Fruit fly (Drosophila melanogaster) whole organism, prepupa: Measurements from ENCODE around the gene dy.

Experiments used
- CG10631 ChIP-seq: fragments of 200-800 bp; sonication (Bioruptor generic); optimal IDR thresholded peaks from 2 replicates; lab custom pipeline; 2016; ENCODE audit warnings: missing biosample characterization, missing genetic modification characterization
- CG10669 ChIP-seq: fragments of 200-800 bp; sonication (Bioruptor generic); optimal IDR thresholded peaks from 3 replicates; lab custom pipeline; 2018; ENCODE audit warnings: missing biosample characterization, mild to moderate bottlenecking, missing genetic modification characterization, moderate library complexity
- CG11762 ChIP-seq: fragments of 200-800 bp; sonication (Bioruptor generic); optimal IDR thresholded peaks from 3 replicates; lab custom pipeline; 2016; ENCODE audit warnings: missing biosample characterization, missing genetic modification characterization; ENCODE audit not compliant: insufficient read depth
- CG11902 ChIP-seq: fragments of 200-800 bp; sonication (Bioruptor generic); optimal IDR thresholded peaks from 3 replicates; lab custom pipeline; 2016; ENCODE audit warnings: missing biosample characterization, missing genetic modification characterization
- CG15336 ChIP-seq: fragments of 200-800 bp; sonication (Bioruptor generic); IDR thresholded peaks from 2 replicates; pipeline ENCODE4 v1.3.6; 2022; ENCODE audit warnings: missing biosample characterization, missing genetic modification characterization
- CG1621 ChIP-seq: fragments of 200-800 bp; sonication (Bioruptor generic); optimal IDR thresholded peaks from 3 replicates; lab custom pipeline; 2018; ENCODE audit warnings: missing biosample characterization, mild to moderate bottlenecking, missing genetic modification characterization
- CG16779 ChIP-seq: fragments of 200-800 bp; sonication (Bioruptor generic); optimal IDR thresholded peaks from 3 replicates; lab custom pipeline; 2017; ENCODE audit warnings: missing biosample characterization, mild to moderate bottlenecking, missing genetic modification characterization
- CG3032 ChIP-seq: fragments of 200-800 bp; optimal IDR thresholded peaks from 2 replicates; lab custom pipeline; 2019; ENCODE audit warnings: missing biosample characterization, mild to moderate bottlenecking, missing genetic modification characterization, moderate library complexity
- CG31627 ChIP-seq: fragments of 200-800 bp; sonication (Bioruptor generic); optimal IDR thresholded peaks from 3 replicates; lab custom pipeline; 2016; ENCODE audit warnings: missing biosample characterization, missing genetic modification characterization
- CG32006 ChIP-seq: fragments of 200-800 bp; sonication (Bioruptor generic); optimal IDR thresholded peaks from 3 replicates; lab custom pipeline; 2017; ENCODE audit warnings: missing biosample characterization, mild to moderate bottlenecking, missing genetic modification characterization
- CG34406 ChIP-seq: fragments of 200-800 bp; sonication (Bioruptor generic); optimal IDR thresholded peaks from 3 replicates; lab custom pipeline; 2016; ENCODE audit warnings: missing biosample characterization, missing genetic modification characterization
- CG3919 ChIP-seq: fragments of 200-800 bp; sonication (Bioruptor generic); optimal IDR thresholded peaks from 3 replicates; lab custom pipeline; 2016; ENCODE audit warnings: missing biosample characterization, missing genetic modification characterization
- CG4318 ChIP-seq: fragments of 200-800 bp; sonication (Bioruptor generic); optimal IDR thresholded peaks from 3 replicates; lab custom pipeline; 2017; ENCODE audit warnings: missing biosample characterization, mild to moderate bottlenecking, missing genetic modification characterization
- CG6163 ChIP-seq: fragments of 200-800 bp; sonication (Bioruptor generic); IDR thresholded peaks from 3 replicates; pipeline ENCODE4 v1.3.6; 2022; ENCODE audit warnings: missing biosample characterization, missing genetic modification characterization
- CG6792 ChIP-seq: fragments of 200-800 bp; sonication (Bioruptor generic); optimal IDR thresholded peaks from 3 replicates; lab custom pipeline; 2016; ENCODE audit warnings: missing biosample characterization, missing genetic modification characterization
- CG6854 ChIP-seq: fragments of 200-800 bp; sonication (Bioruptor generic); optimal IDR thresholded peaks from 2 replicates; lab custom pipeline; 2017; ENCODE audit warnings: missing biosample characterization, mild to moderate bottlenecking, missing genetic modification characterization
- CG7368 ChIP-seq: fragments of 200-800 bp; sonication (Bioruptor generic); optimal IDR thresholded peaks from 3 replicates; lab custom pipeline; 2016; ENCODE audit warnings: missing biosample characterization, missing genetic modification characterization
- CG8119 ChIP-seq: fragments of 200-800 bp; sonication (Bioruptor generic); IDR thresholded peaks from 3 replicates; pipeline ENCODE4 v1.3.6; 2022; ENCODE audit warnings: missing biosample characterization, missing genetic modification characterization
- CG8319 ChIP-seq: fragments of 200-800 bp; sonication (Bioruptor generic); optimal IDR thresholded peaks from 3 replicates; lab custom pipeline; 2016; ENCODE audit warnings: missing biosample characterization, missing genetic modification characterization
- CG8632 ChIP-seq: fragments of 200-800 bp; sonication (Bioruptor generic); optimal IDR thresholded peaks from 3 replicates; lab custom pipeline; 2016; ENCODE audit warnings: missing biosample characterization, missing genetic modification characterization
- CG9139 ChIP-seq: fragments of 200-800 bp; sonication (Bioruptor generic); optimal IDR thresholded peaks from 3 replicates; lab custom pipeline; 2017; ENCODE audit warnings: missing biosample characterization, mild to moderate bottlenecking, missing genetic modification characterization
- Eip75B ChIP-seq: fragments of 200-800 bp; sonication (Bioruptor generic); optimal IDR thresholded peaks from 3 replicates; lab custom pipeline; 2016; ENCODE audit warnings: missing biosample characterization, missing genetic modification characterization
- Eip78C ChIP-seq: fragments of 200-800 bp; sonication (Bioruptor generic); peaks from one replicate; lab custom pipeline; 2016; ENCODE audit warnings: missing biosample characterization, missing genetic modification characterization
- Eip93F ChIP-seq: fragments of 200-800 bp; sonication (Bioruptor generic); optimal IDR thresholded peaks from 2 replicates; lab custom pipeline; 2016; ENCODE audit warnings: missing biosample characterization, mild to moderate bottlenecking, missing genetic modification characterization
- Ets21C ChIP-seq: fragments of 200-800 bp; sonication (Bioruptor generic); optimal IDR thresholded peaks from 3 replicates; lab custom pipeline; 2016; ENCODE audit warnings: missing biosample characterization, missing genetic modification characterization
- Hr38 ChIP-seq: sonication (Bioruptor generic); optimal IDR thresholded peaks from 2 replicates; lab custom pipeline; 2016; ENCODE audit warnings: missing biosample characterization, missing genetic modification characterization
- Hr39 ChIP-seq: fragments of 200-800 bp; sonication (Bioruptor generic); optimal IDR thresholded peaks from 2 replicates; lab custom pipeline; 2016; ENCODE audit warnings: missing biosample characterization, missing genetic modification characterization
- Lpt ChIP-seq: fragments of 200-800 bp; sonication (Bioruptor generic); optimal IDR thresholded peaks from 3 replicates; lab custom pipeline; 2016; ENCODE audit warnings: missing biosample characterization, missing genetic modification characterization
- Met ChIP-seq: fragments of 200-800 bp; sonication (Bioruptor generic); optimal IDR thresholded peaks from 3 replicates; lab custom pipeline; 2016; ENCODE audit warnings: missing biosample characterization, missing genetic modification characterization
- OdsH ChIP-seq: fragments of 200-800 bp; sonication (Bioruptor generic); optimal IDR thresholded peaks from 3 replicates; lab custom pipeline; 2016; ENCODE audit warnings: missing biosample characterization, missing genetic modification characterization
- Smox ChIP-seq: fragments of 200-800 bp; sonication (Bioruptor generic); optimal IDR thresholded peaks from 3 replicates; lab custom pipeline; 2016; ENCODE audit warnings: missing biosample characterization, missing genetic modification characterization
- Sox102F ChIP-seq: fragments of 200-800 bp; sonication (Bioruptor generic); optimal IDR thresholded peaks from 2 replicates; lab custom pipeline; 2016; ENCODE audit warnings: missing biosample characterization, mild to moderate bottlenecking, missing genetic modification characterization
- Sox15 ChIP-seq: fragments of 200-800 bp; sonication (Bioruptor generic); optimal IDR thresholded peaks from 3 replicates; lab custom pipeline; 2016; ENCODE audit warnings: missing biosample characterization, missing genetic modification characterization
- achi ChIP-seq: fragments of 200-800 bp; sonication (Bioruptor generic); optimal IDR thresholded peaks from 3 replicates; lab custom pipeline; 2016; ENCODE audit warnings: missing biosample characterization, missing genetic modification characterization
- acj6 ChIP-seq: fragments of 200-800 bp; sonication (Bioruptor generic); optimal IDR thresholded peaks from 3 replicates; lab custom pipeline; 2016; ENCODE audit warnings: missing biosample characterization, missing genetic modification characterization
- cyc ChIP-seq: fragments of 200-800 bp; sonication (Bioruptor generic); optimal IDR thresholded peaks from 3 replicates; lab custom pipeline; 2016; ENCODE audit warnings: missing biosample characterization, missing genetic modification characterization
- dac ChIP-seq: fragments of 200-800 bp; sonication (Bioruptor generic); optimal IDR thresholded peaks from 2 replicates; lab custom pipeline; 2017; ENCODE audit warnings: missing biosample characterization, mild to moderate bottlenecking, missing genetic modification characterization
- dsx ChIP-seq: fragments of 200-800 bp; optimal IDR thresholded peaks from 3 replicates; lab custom pipeline; 2019; ENCODE audit warnings: missing biosample characterization, mild to moderate bottlenecking, missing genetic modification characterization, moderate library complexity; ENCODE audit not compliant: poor library complexity, severe bottlenecking
- eg ChIP-seq: fragments of 200-800 bp; sonication (Bioruptor generic); IDR thresholded peaks from 3 replicates; pipeline ENCODE4 v1.3.6; 2022; ENCODE audit warnings: missing biosample characterization, missing genetic modification characterization
- esn ChIP-seq: fragments of 200-800 bp; sonication (Bioruptor generic); optimal IDR thresholded peaks from 2 replicates; lab custom pipeline; 2016; ENCODE audit warnings: missing biosample characterization, mild to moderate bottlenecking, missing genetic modification characterization, moderate library complexity
- fd59A ChIP-seq: fragments of 200-800 bp; sonication (Bioruptor generic); optimal IDR thresholded peaks from 2 replicates; lab custom pipeline; 2017; ENCODE audit warnings: missing biosample characterization, mild to moderate bottlenecking, missing genetic modification characterization, missing genetic modification reagents
- fd85E ChIP-seq: fragments of 200-800 bp; sonication (Bioruptor generic); optimal IDR thresholded peaks from 3 replicates; lab custom pipeline; 2016; ENCODE audit warnings: missing biosample characterization, missing genetic modification characterization
- fkh ChIP-seq: fragments of 200-800 bp; sonication (Bioruptor generic); optimal IDR thresholded peaks from 3 replicates; lab custom pipeline; 2017; ENCODE audit warnings: missing biosample characterization, mild to moderate bottlenecking, missing genetic modification characterization, moderate library complexity
- lz ChIP-seq: fragments of 200-800 bp; sonication (Bioruptor generic); optimal IDR thresholded peaks from 3 replicates; lab custom pipeline; 2016; ENCODE audit warnings: missing biosample characterization, missing genetic modification characterization
- pdm3 ChIP-seq: fragments of 200-800 bp; sonication (Bioruptor generic); optimal IDR thresholded peaks from 3 replicates; lab custom pipeline; 2016; ENCODE audit warnings: missing biosample characterization, missing genetic modification characterization
- salr ChIP-seq, 2 experiments: fragments of 200-800 bp; sonication (Bioruptor generic); optimal IDR thresholded peaks; 3 replicates each; lab custom pipeline; 2016 to 2018; ENCODE audit warnings: missing biosample characterization in 2 of 2, missing genetic modification characterization in 2 of 2, mild to moderate bottlenecking in 1 of 2
- spab ChIP-seq: fragments of 200-800 bp; sonication (Bioruptor generic); optimal IDR thresholded peaks from 2 replicates; lab custom pipeline; 2017; ENCODE audit warnings: missing biosample characterization, mild to moderate bottlenecking, missing genetic modification characterization, missing genetic modification reagents
- ss ChIP-seq, 2 experiments: fragments of 200-800 bp; sonication (Bioruptor generic); optimal IDR thresholded peaks; 2 replicates in 1 of 2; 3 replicates in 1 of 2; lab custom pipeline; 2017 to 2018; ENCODE audit warnings: mild to moderate bottlenecking in 2 of 2, missing biosample characterization in 2 of 2, missing genetic modification characterization in 2 of 2, moderate library complexity in 1 of 2
- topi ChIP-seq: fragments of 200-800 bp; sonication (Bioruptor generic); optimal IDR thresholded peaks from 3 replicates; lab custom pipeline; 2016; ENCODE audit warnings: missing biosample characterization, missing genetic modification characterization
- vri ChIP-seq: fragments of 200-800 bp; sonication (Bioruptor generic); optimal IDR thresholded peaks from 3 replicates; lab custom pipeline; 2016; ENCODE audit warnings: missing biosample characterization, mild to moderate bottlenecking, missing genetic modification characterization

dy gene

DNA sequence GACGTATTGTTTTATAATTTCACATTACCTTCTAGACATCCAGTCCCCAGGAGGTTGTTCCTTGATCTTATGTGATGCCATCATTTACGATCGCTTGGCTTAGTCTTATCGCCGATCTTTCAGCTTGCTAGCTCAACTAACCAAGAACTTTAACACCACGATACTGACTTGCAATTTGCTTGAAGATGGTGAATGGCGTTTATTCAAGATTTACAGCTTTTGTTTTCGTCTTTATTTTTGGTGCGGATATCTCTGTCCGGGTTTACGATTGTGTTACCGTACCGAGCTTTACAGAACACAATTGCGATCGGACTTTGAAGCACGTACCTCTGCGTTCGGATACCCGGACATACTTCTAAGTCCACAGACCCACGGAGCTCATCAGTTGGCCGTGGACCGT is 54.6 kb downstream of the dy start, which contains the start of gene CG15221:
Gene CG15221, plus strand, starts transcription at position 301 of the 400 bp plus-strand sequence.
- TF ChIP-seq spab (GFP tag; lab: Kevin White, UChicago) (no peak), Hr39 (no peak), fkh (GFP tag; lab: Kevin White, UChicago) (no peak), vri (GFP tag; lab: Kevin White, UChicago) (no peak), CG3919 (no peak), CG32006 (GFP tag; lab: Kevin White, UChicago) (no peak), CG8632 (no peak), Met (GFP tag; lab: Kevin White, UChicago) (no peak), Eip93F (no peak), fd59A (no peak), CG11902 (GFP tag; lab: Kevin White, UChicago) (no peak), CG3032 (no peak), pdm3 (GFP tag; lab: Kevin White, UChicago) (no peak), CG9139 (GFP tag; lab: Kevin White, UChicago) (no peak), CG16779 (no peak), Lpt (GFP tag; lab: Kevin White, UChicago) (no peak), salr (GFP tag; optimal IDR thresholded peaks at IDR 0.05; lab: Kevin White, UChicago) (no peak), CG4318 (GFP tag; lab: Kevin White, UChicago) (no peak)
- TF ChIP-seq, all 60 proteins: peak for 0

DNA sequence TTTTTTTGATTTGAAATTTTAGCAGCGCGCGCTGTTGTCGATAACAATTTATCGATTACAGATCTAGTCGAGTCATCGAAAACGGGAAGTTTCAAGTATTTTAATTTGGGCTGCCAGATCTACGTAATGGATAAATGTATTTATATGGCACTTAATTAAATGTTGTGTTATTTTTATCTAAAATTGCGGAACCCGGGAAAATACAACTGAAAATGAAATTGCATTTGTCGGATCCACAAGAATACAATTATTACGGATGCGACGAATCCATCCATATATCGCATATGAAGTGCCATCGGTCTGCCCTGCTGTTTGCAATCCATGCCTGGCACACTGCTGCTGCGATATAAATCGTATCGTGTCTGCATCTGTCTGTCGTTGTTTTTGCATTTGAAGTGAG is 58.4 kb downstream of the dy start, which contains the start of gene Tango10:
Gene Tango10, plus strand, starts transcription at position 108 of the 400 bp plus-strand sequence.
- peak; percentile 62 for TF ChIP-seq esn (GFP tag; lab: Kevin White, UChicago)
- TF ChIP-seq CG10631 (GFP tag; lab: Kevin White, UChicago), result peak; percentile 74
- TF ChIP-seq Lpt (GFP tag; lab: Kevin White, UChicago), result no peak
- no peak for TF ChIP-seq fd85E (GFP tag; lab: Kevin White, UChicago)
- no peak for TF ChIP-seq CG10669 (GFP tag; lab: Kevin White, UChicago)
- TF ChIP-seq CG11762 (GFP tag; lab: Kevin White, UChicago), result no peak
- peak; percentile 27 for TF ChIP-seq Eip75B
- TF ChIP-seq Hr38 (GFP tag; lab: Kevin White, UChicago), result no peak
- no peak for TF ChIP-seq CG15336 (GFP tag; lab: Robert Waterston, UW)
- TF ChIP-seq CG11902 (GFP tag; lab: Kevin White, UChicago), result peak; percentile 47
- no peak for TF ChIP-seq ss (GFP tag; optimal IDR thresholded peaks at IDR 0.05; lab: Kevin White, UChicago)
- no peak for TF ChIP-seq Eip93F
- peak; percentile 55 for TF ChIP-seq CG3919
- no peak for TF ChIP-seq CG1621 (tag; lab: Kevin White, UChicago)
- TF ChIP-seq OdsH (GFP tag; lab: Kevin White, UChicago), result no peak
- peak; percentile 52 for TF ChIP-seq cyc
- TF ChIP-seq acj6, result no peak
- TF ChIP-seq CG7368, result peak; percentile 56
- no peak for TF ChIP-seq CG9139 (GFP tag; lab: Kevin White, UChicago)
- peak; percentile 47 for TF ChIP-seq eg (GFP tag; lab: Robert Waterston, UW)
- no peak for TF ChIP-seq dsx (GFP tag; lab: Kevin White, UChicago)
- peak; percentile 41 for TF ChIP-seq Eip78C
- TF ChIP-seq CG8119 (GFP tag; lab: Robert Waterston, UW), result no peak
- TF ChIP-seq achi (GFP tag; lab: Kevin White, UChicago), result peak; percentile 43
- TF ChIP-seq Ets21C, result peak; percentile 53
- no peak for TF ChIP-seq CG6854 (GFP tag; lab: Kevin White, UChicago)
- TF ChIP-seq dac (GFP tag; lab: Kevin White, UChicago), result no peak
- TF ChIP-seq salr (GFP tag; optimal IDR thresholded peaks at IDR 0.05; lab: Kevin White, UChicago), result no peak
- TF ChIP-seq Sox15 (GFP tag; lab: Kevin White, UChicago), result peak; percentile 16
- peak; percentile 70 for TF ChIP-seq CG31627
- TF ChIP-seq CG6792 (GFP tag; lab: Kevin White, UChicago), result peak; percentile 19
- no peak for TF ChIP-seq CG8632
- no peak for TF ChIP-seq CG34406 (GFP tag; lab: Kevin White, UChicago)
- TF ChIP-seq lz (GFP tag; lab: Kevin White, UChicago), result peak; percentile 37
- no peak for TF ChIP-seq Sox102F (GFP tag; lab: Kevin White, UChicago)
- TF ChIP-seq CG8319 (GFP tag; lab: Kevin White, UChicago), result no peak
- TF ChIP-seq Hr39, result peak; percentile 71
- TF ChIP-seq Smox (GFP tag; lab: Kevin White, UChicago), result no peak
- peak; percentile 39; the same call in 1 of the 3 replicates for TF ChIP-seq CG6163 (GFP tag; lab: Robert Waterston, UW)
- TF ChIP-seq topi (GFP tag; lab: Kevin White, UChicago), result peak; percentile 60
- no peak for TF ChIP-seq spab (GFP tag; lab: Kevin White, UChicago)
- no peak for TF ChIP-seq vri (GFP tag; lab: Kevin White, UChicago)
